Worm (Caenorhabditis elegans) whole organism, L4 larva: ENCODE results near the gene morc-1.

ENCODE experiments used
- F49E8.2 ChIP-seq: sonication (generic microtip); optimal IDR thresholded peaks from 2 replicates; lab custom pipeline; 2016; ENCODE audit warnings: missing compliant biosample characterization, mild to moderate bottlenecking, missing genetic modification characterization, borderline replicate concordance
- R02D3.7 ChIP-seq: fragments of 150-350 bp; sonication (generic microtip); optimal IDR thresholded peaks from 3 replicates; lab custom pipeline; 2014; ENCODE audit warnings: missing biosample characterization, missing genetic modification characterization
- T20F7.1 ChIP-seq: fragments of 200-800 bp; sonication (Bioruptor generic); optimal IDR thresholded peaks from 2 replicates; lab custom pipeline; 2018; ENCODE audit warnings: mild to moderate bottlenecking, missing genetic modification characterization, missing compliant biosample characterization
- Y75B8A.6 ChIP-seq: fragments of 200-800 bp; sonication (Bioruptor generic); IDR thresholded peaks from 2 replicates; pipeline ENCODE4 v1.3.6; 2022; ENCODE audit warnings: missing genetic modification reagents, missing genetic modification characterization, missing compliant biosample characterization
- ZK337.2 ChIP-seq: fragments of 200-800 bp; sonication (Bioruptor generic); IDR thresholded peaks from 2 replicates; pipeline ENCODE4 v1.3.6; 2022; ENCODE audit warnings: missing genetic modification reagents, missing genetic modification characterization, missing compliant biosample characterization
- arid-1 ChIP-seq: fragments of 200-800 bp; sonication (Bioruptor generic); conservative IDR thresholded peaks from 2 replicates; pipeline ENCODE4 v1.3.6; 2022; ENCODE audit warnings: missing genetic modification reagents, missing genetic modification characterization, missing compliant biosample characterization
- ceh-44 ChIP-seq: fragments of 200-800 bp; sonication (Bioruptor generic); IDR thresholded peaks from 2 replicates; pipeline ENCODE4 v1.3.6; 2022; ENCODE audit warnings: missing genetic modification reagents, missing genetic modification characterization, missing compliant biosample characterization
- ceh-62 ChIP-seq: sonication (generic microtip); optimal IDR thresholded peaks from 2 replicates; lab custom pipeline; 2017; ENCODE audit warnings: missing biosample characterization, missing genetic modification characterization
- ceh-82 ChIP-seq: sonication (generic microtip); optimal IDR thresholded peaks from 2 replicates; lab custom pipeline; 2017; ENCODE audit warnings: missing biosample characterization, missing genetic modification characterization
- cey-2 ChIP-seq: sonication (generic microtip); optimal IDR thresholded peaks from 3 replicates; lab custom pipeline; 2017; ENCODE audit warnings: missing genetic modification characterization, mild to moderate bottlenecking, missing compliant biosample characterization, antibody characterized with exemption, borderline replicate concordance; ENCODE audit not compliant: insufficient read depth
- daf-12 ChIP-seq: fragments of 150-350 bp; optimal IDR thresholded peaks from 2 replicates; lab custom pipeline; 2014; ENCODE audit warnings: missing biosample characterization, missing genetic modification reagents, missing genetic modification characterization
- daf-16 ChIP-seq, 3 experiments: sonication (generic microtip); optimal IDR thresholded peaks; 2 replicates each; lab custom pipeline; 2016 to 2017; ENCODE audit warnings: missing genetic modification characterization in 3 of 3, missing genetic modification reagents in 3 of 3, mild to moderate bottlenecking in 2 of 3, missing compliant biosample characterization in 2 of 3, missing biosample characterization in 1 of 3, moderate library complexity in 1 of 3
- daf-19 ChIP-seq: fragments of 200-800 bp; sonication (Bioruptor generic); conservative IDR thresholded peaks from 2 replicates; pipeline ENCODE4 v1.3.6; 2022; ENCODE audit warnings: missing genetic modification characterization, missing compliant biosample characterization
- daf-8 ChIP-seq: fragments of 200-800 bp; sonication (Bioruptor generic); IDR thresholded peaks from 2 replicates; pipeline ENCODE4 v1.3.6; 2022; ENCODE audit warnings: missing genetic modification characterization, missing compliant biosample characterization
- dmd-6 ChIP-seq: fragments of 200-800 bp; sonication (Bioruptor generic); IDR thresholded peaks from 2 replicates; pipeline ENCODE4 v1.3.6; 2022; ENCODE audit warnings: missing genetic modification reagents, missing genetic modification characterization, missing compliant biosample characterization
- dmd-8 ChIP-seq: fragments of 200-800 bp; sonication (Bioruptor generic); IDR thresholded peaks from 2 replicates; pipeline ENCODE4 v1.3.6; 2022; ENCODE audit warnings: missing genetic modification characterization, missing compliant biosample characterization
- dve-1 ChIP-seq: sonication (generic microtip); optimal IDR thresholded peaks from 2 replicates; lab custom pipeline; 2017; ENCODE audit warnings: antibody characterized with exemption, mild to moderate bottlenecking, missing genetic modification characterization, missing compliant biosample characterization; ENCODE audit not compliant: insufficient read depth
- fos-1 ChIP-seq: fragments of 150-350 bp; optimal IDR thresholded peaks from 2 replicates; lab custom pipeline; 2014; ENCODE audit warnings: missing biosample characterization, missing genetic modification characterization
- gei-8 ChIP-seq: fragments of 200-800 bp; sonication (Bioruptor generic); optimal IDR thresholded peaks from 2 replicates; lab custom pipeline; 2018; ENCODE audit warnings: mild to moderate bottlenecking, missing genetic modification characterization, missing compliant biosample characterization
- hlh-30 ChIP-seq: sonication (generic microtip); optimal IDR thresholded peaks from 2 replicates; lab custom pipeline; 2017; ENCODE audit warnings: antibody characterized with exemption, mild to moderate bottlenecking, missing genetic modification characterization, missing compliant biosample characterization; ENCODE audit not compliant: insufficient read depth
- hmg-1.1 ChIP-seq: fragments of 200-800 bp; sonication (Bioruptor generic); IDR thresholded peaks from 2 replicates; pipeline ENCODE4 v1.3.6; 2022; ENCODE audit warnings: missing genetic modification reagents, missing genetic modification characterization, missing compliant biosample characterization
- lin-1 ChIP-seq: fragments of 200-800 bp; sonication (Bioruptor generic); IDR thresholded peaks from 2 replicates; pipeline ENCODE4 v1.3.6; 2022; ENCODE audit warnings: missing genetic modification reagents, missing genetic modification characterization, missing compliant biosample characterization
- lin-13 ChIP-seq: fragments of 150-350 bp; optimal IDR thresholded peaks from 2 replicates; lab custom pipeline; 2014; ENCODE audit warnings: missing biosample characterization, missing genetic modification reagents, missing genetic modification characterization
- lin-29 ChIP-seq: fragments of 200-800 bp; sonication (Bioruptor generic); IDR thresholded peaks from 2 replicates; pipeline ENCODE4 v1.3.6; 2022; ENCODE audit warnings: missing genetic modification reagents, missing genetic modification characterization, missing compliant biosample characterization
- lin-38 ChIP-seq: fragments of 200-800 bp; sonication (Bioruptor generic); IDR thresholded peaks from 2 replicates; pipeline ENCODE4 v1.3.6; 2022; ENCODE audit warnings: missing genetic modification reagents, missing genetic modification characterization, missing compliant biosample characterization
- lir-3 ChIP-seq: sonication (generic microtip); optimal IDR thresholded peaks from 2 replicates; lab custom pipeline; 2016; ENCODE audit warnings: mild to moderate bottlenecking, missing genetic modification characterization, missing compliant biosample characterization
- madf-5 ChIP-seq, 2 experiments: fragments of 200-800 bp; sonication (Bioruptor generic); IDR thresholded peaks; 2 replicates each; pipeline ENCODE4 v1.3.6; 2022; ENCODE audit warnings: missing compliant biosample characterization in 2 of 2, missing genetic modification characterization in 2 of 2
- madf-9 ChIP-seq: fragments of 200-800 bp; sonication (Bioruptor generic); conservative IDR thresholded peaks from 2 replicates; pipeline ENCODE4 v1.3.6; 2022; ENCODE audit warnings: missing genetic modification reagents, missing genetic modification characterization, missing compliant biosample characterization
- mes-2 ChIP-seq: sonication (generic microtip); optimal IDR thresholded peaks from 2 replicates; lab custom pipeline; 2016; ENCODE audit warnings: missing genotype, mild to moderate bottlenecking, missing genetic modification characterization, missing compliant biosample characterization; ENCODE audit not compliant: poor library complexity, severe bottlenecking
- nhr-10 ChIP-seq: fragments of 150-350 bp; optimal IDR thresholded peaks from 2 replicates; lab custom pipeline; 2014; ENCODE audit warnings: missing biosample characterization, missing genetic modification characterization
- nhr-102 ChIP-seq: sonication (generic microtip); optimal IDR thresholded peaks from 2 replicates; lab custom pipeline; 2016; ENCODE audit warnings: mild to moderate bottlenecking, missing genetic modification characterization, moderate library complexity, missing compliant biosample characterization
- nhr-111 ChIP-seq: fragments of 200-800 bp; sonication (Bioruptor generic); optimal IDR thresholded peaks from 2 replicates; lab custom pipeline; 2018; ENCODE audit warnings: mild to moderate bottlenecking, missing genetic modification characterization, missing compliant biosample characterization
- nhr-237 ChIP-seq: sonication (generic microtip); optimal IDR thresholded peaks from 2 replicates; lab custom pipeline; 2017; ENCODE audit warnings: missing biosample characterization, missing genetic modification characterization
- nhr-41 ChIP-seq: fragments of 200-800 bp; sonication (Bioruptor generic); IDR thresholded peaks from 2 replicates; pipeline ENCODE4 v1.3.6; 2022; ENCODE audit warnings: missing genetic modification reagents, missing genetic modification characterization, missing compliant biosample characterization
- nhr-48 ChIP-seq: sonication (generic microtip); optimal IDR thresholded peaks from 2 replicates; lab custom pipeline; 2016; ENCODE audit warnings: mild to moderate bottlenecking, missing genetic modification characterization, missing compliant biosample characterization
- nhr-6 ChIP-seq: fragments of 150-350 bp; optimal IDR thresholded peaks from 2 replicates; lab custom pipeline; 2014; ENCODE audit warnings: missing biosample characterization, missing genetic modification characterization
- nhr-76 ChIP-seq: fragments of 150-350 bp; optimal IDR thresholded peaks from 2 replicates; lab custom pipeline; 2014; ENCODE audit warnings: missing biosample characterization, missing genetic modification characterization
- pha-4 ChIP-seq, 2 experiments: fragments of 150-350 bp in 1 of 2; fragments of 200-800 bp in 1 of 2; sonication (Bioruptor generic) in 1 of 2; IDR thresholded peaks in 1 of 2; optimal IDR thresholded peaks in 1 of 2; 2 replicates each; pipeline versions ENCODE4 v1.3.6 to Lab custom; 2014 to 2022; ENCODE audit warnings: missing genetic modification characterization in 2 of 2, missing genetic modification reagents in 2 of 2, missing biosample characterization in 1 of 2, missing compliant biosample characterization in 1 of 2
- php-3 ChIP-seq: fragments of 200-800 bp; sonication (Bioruptor generic); IDR thresholded peaks from 2 replicates; pipeline ENCODE4 v1.3.6; 2022; ENCODE audit warnings: missing genetic modification reagents, missing genetic modification characterization, missing compliant biosample characterization
- set-16 ChIP-seq: fragments of 200-800 bp; sonication (Bioruptor generic); IDR thresholded peaks from 2 replicates; pipeline ENCODE4 v1.3.6; 2022; ENCODE audit warnings: missing genetic modification reagents, missing genetic modification characterization, missing compliant biosample characterization
- skn-1 ChIP-seq: fragments of 150-350 bp; optimal IDR thresholded peaks from 2 replicates; lab custom pipeline; 2014; ENCODE audit warnings: missing biosample characterization, missing genetic modification characterization
- snpc-1.2 ChIP-seq: fragments of 200-800 bp; sonication (Bioruptor generic); IDR thresholded peaks from 2 replicates; pipeline ENCODE4 v1.3.6; 2022; ENCODE audit warnings: missing genetic modification reagents, missing genetic modification characterization, missing compliant biosample characterization
- snpc-4 ChIP-seq: fragments of 150-350 bp; optimal IDR thresholded peaks from 2 replicates; lab custom pipeline; 2014; ENCODE audit warnings: missing biosample characterization, missing genetic modification characterization
- spr-1 ChIP-seq: sonication (generic microtip); optimal IDR thresholded peaks from 2 replicates; lab custom pipeline; 2016; ENCODE audit warnings: mild to moderate bottlenecking, missing genetic modification characterization, missing compliant biosample characterization
- unc-130 ChIP-seq: sonication (generic microtip); optimal IDR thresholded peaks from 2 replicates; lab custom pipeline; 2016; ENCODE audit warnings: missing genetic modification reagents, missing genetic modification characterization, missing compliant biosample characterization
- zag-1 ChIP-seq: fragments of 150-350 bp; optimal IDR thresholded peaks from 2 replicates; lab custom pipeline; 2014; ENCODE audit warnings: missing biosample characterization, missing genetic modification characterization
- zfp-2 ChIP-seq: sonication (generic microtip); optimal IDR thresholded peaks from 2 replicates; lab custom pipeline; 2016; ENCODE audit warnings: mild to moderate bottlenecking, missing genetic modification characterization, missing compliant biosample characterization
- zip-2 ChIP-seq: fragments of 150-350 bp; optimal IDR thresholded peaks from 2 replicates; lab custom pipeline; 2014; ENCODE audit warnings: missing biosample characterization, missing genetic modification characterization
- ztf-7 ChIP-seq: fragments of 150-350 bp; optimal IDR thresholded peaks from 2 replicates; lab custom pipeline; 2014; ENCODE audit warnings: missing biosample characterization, missing genetic modification characterization

The morc-1 gene

ce11 chrIII:5172470-5172869 is 34.2 kb downstream of the morc-1 start, which contains the start of gene K10D2.5 (continued):
- TF ChIP-seq mes-2 (tag; lab: Kevin White, UChicago), result peak; percentile 100
- TF ChIP-seq hmg-1.1 (GFP tag; lab: Robert Waterston, UW), result peak; percentile 85
- TF ChIP-seq nhr-48 (tag; lab: Kevin White, UChicago), result no peak
- TF ChIP-seq ceh-62, result no peak
- peak; percentile 43 for TF ChIP-seq spr-1 (tag; lab: Kevin White, UChicago)
- peak; percentile 82 for TF ChIP-seq F49E8.2 (tag; lab: Kevin White, UChicago)
- no peak for TF ChIP-seq skn-1 (tag; lab: Kevin White, UChicago)
- peak; percentile 68 for TF ChIP-seq dve-1 (tag; lab: Kevin White, UChicago)
- no peak for TF ChIP-seq daf-12 (tag; lab: Kevin White, UChicago)
- peak; percentile 40 for TF ChIP-seq zfp-2 (tag; lab: Kevin White, UChicago)
- TF ChIP-seq madf-9 (GFP tag; lab: Robert Waterston, UW), result peak; percentile 96
- peak; percentile 86 for TF ChIP-seq T20F7.1
- TF ChIP-seq madf-5 (GFP tag; IDR thresholded peaks at IDR 0.05; lab: Robert Waterston, UW), result peak; percentile 97
- TF ChIP-seq php-3 (GFP tag; lab: Robert Waterston, UW), result peak; percentile 62
- no peak for TF ChIP-seq zag-1 (tag; lab: Kevin White, UChicago)
- no peak for TF ChIP-seq dmd-8 (GFP tag; lab: Robert Waterston, UW)
- no peak for TF ChIP-seq daf-8 (GFP tag; lab: Robert Waterston, UW)
- peak; percentile 4 for TF ChIP-seq lir-3 (tag; lab: Kevin White, UChicago)
- peak; percentile 95 for TF ChIP-seq lin-13 (GFP tag; lab: Kevin White, UChicago)
- TF ChIP-seq nhr-111 (GFP tag; lab: Kevin White, UChicago), result no peak
- TF ChIP-seq nhr-76 (tag; lab: Kevin White, UChicago), result no peak
- no peak for TF ChIP-seq ztf-7
- peak; percentile 71 for TF ChIP-seq hlh-30 (tag; lab: Kevin White, UChicago)
- no peak for TF ChIP-seq snpc-4 (tag; lab: Kevin White, UChicago)
- no peak for TF ChIP-seq cey-2 (tag; lab: Kevin White, UChicago)
- peak in 1 of 2 experiments; percentile 71 for TF ChIP-seq daf-16 (GFP tag; optimal IDR thresholded peaks at IDR 0.05; lab: Kevin White, UChicago)
- peak; percentile 42 for TF ChIP-seq daf-16 (tag; optimal IDR thresholded peaks at IDR 0.05; lab: Kevin White, UChicago)
- TF ChIP-seq nhr-237, result no peak
- peak; percentile 68 for TF ChIP-seq set-16 (GFP tag; lab: Robert Waterston, UW)
- peak; percentile 54 for TF ChIP-seq lin-1 (GFP tag; lab: Robert Waterston, UW)
- no peak for TF ChIP-seq ceh-82 (tag; lab: Kevin White, UChicago)
- TF ChIP-seq zip-2, result no peak
- peak; percentile 53 for TF ChIP-seq nhr-102 (tag; lab: Kevin White, UChicago)
- peak; percentile 88 for TF ChIP-seq nhr-6
- peak; percentile 98 for TF ChIP-seq unc-130 (GFP tag; lab: Kevin White, UChicago)
- TF ChIP-seq arid-1 (GFP tag; lab: Robert Waterston, UW), result peak; percentile 89
- TF ChIP-seq dmd-6 (GFP tag; lab: Robert Waterston, UW), result peak; percentile 91
- TF ChIP-seq nhr-41 (GFP tag; lab: Robert Waterston, UW), result 0 out of 2 replicates have a peak, but pooled peaks have one; percentile 12
- peak; percentile 62; the same call in 1 of the 2 replicates for TF ChIP-seq Y75B8A.6 (GFP tag; lab: Robert Waterston, UW)
- TF ChIP-seq ceh-44 (GFP tag; lab: Robert Waterston, UW), result peak; percentile 99
- TF ChIP-seq ZK337.2, result peak; percentile 99
- no peak for TF ChIP-seq nhr-10 (tag; lab: Kevin White, UChicago)
- TF ChIP-seq snpc-1.2 (GFP tag; lab: Robert Waterston, UW), result peak; percentile 75
- no peak for TF ChIP-seq gei-8 (GFP tag; lab: Kevin White, UChicago)
- no peak for TF ChIP-seq pha-4 (GFP tag; IDR thresholded peaks at IDR 0.05; lab: Robert Waterston, UW)
- TF ChIP-seq pha-4 (tag; optimal IDR thresholded peaks at IDR 0.05; lab: Kevin White, UChicago), result peak; percentile 60
- TF ChIP-seq lin-38 (GFP tag; lab: Robert Waterston, UW), result peak; percentile 99
- TF ChIP-seq lin-29 (GFP tag; lab: Robert Waterston, UW), result peak; percentile 55; the same call in 1 of the 2 replicates
- TF ChIP-seq R02D3.7 (tag; lab: Kevin White, UChicago), result no peak
- TF ChIP-seq daf-19 (GFP tag; lab: Robert Waterston, UW), result 0 out of 2 replicates have a peak, but pooled peaks have one; percentile 55
- no peak for TF ChIP-seq fos-1 (tag; lab: Kevin White, UChicago)
